Fruit fly (Drosophila melanogaster) whole organism, wandering third instar larva: ENCODE results near the gene mRpS22.
"Not testable (repeated sequence)": the region's sequence is repeated elsewhere in the genome, so short reads cannot be mapped to it uniquely, and the experiment has no call there.

Experiments used
- CG9705 ChIP-seq: fragments of 200-800 bp; sonication (Bioruptor generic); optimal IDR thresholded peaks from 2 replicates; lab custom pipeline; 2018; ENCODE audit warnings: missing biosample characterization, mild to moderate bottlenecking, missing genetic modification characterization
- Dfd ChIP-seq: fragments of >200 bp; optimal IDR thresholded peaks from 2 replicates; lab custom pipeline; 2017; ENCODE audit warnings: missing biosample characterization, missing genetic modification characterization
- HLH106 ChIP-seq: fragments of 200-800 bp; optimal IDR thresholded peaks from 3 replicates; lab custom pipeline; 2019; ENCODE audit warnings: missing biosample characterization, mild to moderate bottlenecking, missing genetic modification characterization, moderate library complexity
- Myc ChIP-seq: fragments of >200 bp; optimal IDR thresholded peaks from 2 replicates; lab custom pipeline; 2017
- dmrt93B ChIP-seq: fragments of 200-800 bp; sonication (Bioruptor generic); optimal IDR thresholded peaks from 2 replicates; lab custom pipeline; 2018; ENCODE audit warnings: missing biosample characterization, mild to moderate bottlenecking, missing genetic modification characterization
- dsf ChIP-seq: sonication (Bioruptor generic); optimal IDR thresholded peaks from 2 replicates; lab custom pipeline; 2016; ENCODE audit warnings: missing biosample characterization, missing genetic modification characterization, borderline replicate concordance
- fru ChIP-seq: fragments of 200-800 bp; sonication (Bioruptor generic); optimal IDR thresholded peaks from 3 replicates; lab custom pipeline; 2016; ENCODE audit warnings: missing biosample characterization, mild to moderate bottlenecking, missing genetic modification characterization
- jim ChIP-seq: fragments of 175-275, 200-325 bp; sonication (Bioruptor generic); optimal IDR thresholded peaks from 2 replicates; lab custom pipeline; 2016; ENCODE audit warnings: missing biosample characterization, mild to moderate bottlenecking, missing genetic modification characterization
- pan ChIP-seq: fragments of >200 bp; optimal IDR thresholded peaks from 2 replicates; lab custom pipeline; 2017
- rgr ChIP-seq: fragments of 200-800 bp; sonication (Bioruptor generic); optimal IDR thresholded peaks from 3 replicates; lab custom pipeline; 2016; ENCODE audit warnings: missing biosample characterization, mild to moderate bottlenecking, missing genetic modification characterization

Gene mRpS22

dm6 chr3R:27957967-27958366 lies 41.3 kb downstream of the mRpS22 start:
- TF ChIP-seq fru (no peak), dsf (GFP tag; lab: Kevin White, UChicago) (no peak), rgr (no peak), pan (no peak), HLH106 (tag; lab: Kevin White, UChicago) (no peak)

- not testable (repeated sequence) for TF ChIP-seq Dfd (GFP tag; lab: Kevin White, UChicago); pan; Myc (lab: Kevin White, UChicago)
- TF ChIP-seq, all 38 proteins: peak for 0; not testable (repeated sequence) for 38
These were observed 42.4 kb downstream of the mRpS22 start, which contains the start of the genes CG42487 and CG4884 for dm6 chr3R:27959145-27959544. CG42487 (minus strand) TSS chr3R:27959245. CG4884 (minus strand) TSS chr3R:27959245.

- not testable (repeated sequence) for TF ChIP-seq dmrt93B (GFP tag; lab: Kevin White, UChicago); jim (GFP tag; lab: Kevin White, UChicago); pan
These were observed 43.8 kb downstream of the mRpS22 start, which contains the start of gene CG31253 for dm6 chr3R:27960473-27960872. CG31253 (minus strand) TSS chr3R:27960573.

- not testable (repeated sequence) for TF ChIP-seq CG9705 (GFP tag; lab: Kevin White, UChicago); Myc (lab: Kevin White, UChicago); pan
These were observed 46.4 kb downstream of the mRpS22 start, which contains the start of the genes CG31131 and CG4849 for dm6 chr3R:27963119-27963518. CG31131 (minus strand) TSS chr3R:27963219. CG4849 (plus strand) TSS chr3R:27963415.
